Fruit fly (Drosophila melanogaster) whole organism, prepupa: Measurements from ENCODE around the gene PIG-F.

Source experiments
- CG16779 ChIP-seq: fragments of 200-800 bp; sonication (Bioruptor generic); optimal IDR thresholded peaks from 3 replicates; lab custom pipeline; 2017; ENCODE audit warnings: missing biosample characterization, mild to moderate bottlenecking, missing genetic modification characterization
- CG31627 ChIP-seq: fragments of 200-800 bp; sonication (Bioruptor generic); optimal IDR thresholded peaks from 3 replicates; lab custom pipeline; 2016; ENCODE audit warnings: missing biosample characterization, missing genetic modification characterization
- CG32006 ChIP-seq: fragments of 200-800 bp; sonication (Bioruptor generic); optimal IDR thresholded peaks from 3 replicates; lab custom pipeline; 2017; ENCODE audit warnings: missing biosample characterization, mild to moderate bottlenecking, missing genetic modification characterization
- CG6808 ChIP-seq: fragments of 200-800 bp; sonication (Bioruptor generic); optimal IDR thresholded peaks from 3 replicates; lab custom pipeline; 2017; ENCODE audit warnings: missing biosample characterization, missing genetic modification characterization, mild to moderate bottlenecking, moderate library complexity, missing genetic modification reagents
- Eip75B ChIP-seq: fragments of 200-800 bp; sonication (Bioruptor generic); optimal IDR thresholded peaks from 3 replicates; lab custom pipeline; 2016; ENCODE audit warnings: missing biosample characterization, missing genetic modification characterization
- Lpt ChIP-seq: fragments of 200-800 bp; sonication (Bioruptor generic); optimal IDR thresholded peaks from 3 replicates; lab custom pipeline; 2016; ENCODE audit warnings: missing biosample characterization, missing genetic modification characterization
- Sox102F ChIP-seq: fragments of 200-800 bp; sonication (Bioruptor generic); optimal IDR thresholded peaks from 2 replicates; lab custom pipeline; 2016; ENCODE audit warnings: missing biosample characterization, mild to moderate bottlenecking, missing genetic modification characterization
- dsx ChIP-seq: fragments of 200-800 bp; optimal IDR thresholded peaks from 3 replicates; lab custom pipeline; 2019; ENCODE audit warnings: missing biosample characterization, mild to moderate bottlenecking, missing genetic modification characterization, moderate library complexity; ENCODE audit not compliant: poor library complexity, severe bottlenecking

DNA sequence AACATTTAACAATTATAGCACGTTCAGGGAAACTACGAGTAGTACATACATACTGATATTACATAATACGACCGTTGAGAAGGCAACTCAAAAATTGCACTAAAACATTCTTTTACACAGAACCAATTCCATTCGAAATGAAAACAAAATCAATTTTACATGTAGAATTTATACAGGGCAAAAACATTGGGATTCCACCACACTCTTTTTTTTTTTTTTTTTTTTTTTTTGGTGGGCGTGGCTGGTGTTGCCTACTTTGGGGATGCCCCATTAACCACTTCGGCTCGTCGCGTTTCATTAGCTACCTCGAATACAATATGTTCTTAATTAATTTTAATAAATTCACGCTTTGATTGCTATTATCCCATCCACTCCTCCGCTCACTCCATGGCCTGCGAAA, 38.3 kb downstream of the PIG-F start:
- TF ChIP-seq CG6808: peak; percentile 58
- TF ChIP-seq Eip75B (GFP tag; lab: Kevin White, UChicago): peak; percentile 4
- TF ChIP-seq Sox102F (GFP tag; lab: Kevin White, UChicago): peak; percentile 55
- no peak for TF ChIP-seq dsx
- TF ChIP-seq CG16779 (tag; lab: Kevin White, UChicago): peak; percentile 28
- TF ChIP-seq CG32006 (GFP tag; lab: Kevin White, UChicago): no peak
- no peak for TF ChIP-seq CG31627 (GFP tag; lab: Kevin White, UChicago)
- TF ChIP-seq Lpt (GFP tag; lab: Kevin White, UChicago): no peak
